Fruit fly (Drosophila melanogaster): ENCODE results near the gene bocks.

bocks gene

DNA sequence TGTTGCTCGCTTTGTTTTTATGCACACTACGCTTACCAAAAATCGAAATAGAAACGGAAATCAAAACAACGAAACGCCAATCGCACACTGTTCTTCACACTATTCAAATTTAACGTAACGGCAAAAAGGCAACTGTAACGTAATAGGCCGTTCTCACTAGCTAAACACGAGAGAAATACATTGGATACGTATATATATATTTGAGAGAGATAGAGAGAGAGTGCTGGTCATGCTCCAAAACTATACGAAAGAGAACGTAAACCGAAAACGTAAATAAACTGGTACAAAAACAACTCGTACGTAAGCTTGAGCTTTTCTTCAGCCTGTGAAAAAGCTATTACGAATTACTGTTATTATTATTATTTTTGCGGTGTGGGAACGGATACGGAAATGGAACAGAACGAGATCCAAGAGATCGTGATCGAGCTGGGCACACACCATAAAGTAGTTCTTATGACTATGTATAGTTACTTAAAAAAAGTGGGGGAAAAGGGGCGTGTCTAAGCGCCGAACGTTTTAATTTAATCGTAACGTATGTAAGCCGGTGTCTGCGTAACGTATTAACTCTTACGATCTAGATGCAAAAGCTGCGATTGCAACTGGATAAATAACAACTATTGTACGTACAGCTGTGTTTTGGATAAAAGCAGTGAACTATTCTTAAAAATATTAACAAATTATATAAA is 47.2 kb downstream of the bocks start (continued):
- no peak for TF ChIP-seq CG6791 (GFP tag; IDR thresholded peaks at IDR 0.05; ENCODE audit: partially characterized antibody)
- no peak for TF ChIP-seq zfh2 (GFP tag; optimal IDR thresholded peaks at IDR 0.05)
- TF ChIP-seq CG10959 (GFP tag; IDR thresholded peaks at IDR 0.05): no peak
- peak in 1 of 3 experiments; percentile 78 for TF ChIP-seq lola (GFP tag; optimal IDR thresholded peaks at IDR 0.05)
- TF ChIP-seq CG15696 (tag; optimal IDR thresholded peaks at IDR 0.05): no peak
- no peak for TF ChIP-seq Max (GFP tag; optimal IDR thresholded peaks at IDR 0.05)
- no peak for TF ChIP-seq CG11723 (GFP tag; optimal IDR thresholded peaks at IDR 0.05)
- no peak for TF ChIP-seq ara (GFP tag; IDR thresholded peaks at IDR 0.05)
- TF ChIP-seq CG7357 (GFP tag; IDR thresholded peaks at IDR 0.05): peak; percentile 84
- TF ChIP-seq Sox100B (GFP tag; optimal IDR thresholded peaks at IDR 0.05): no peak
- no peak for TF ChIP-seq CG8924 (tag; optimal IDR thresholded peaks at IDR 0.05)
- TF ChIP-seq CG30020 (tag; optimal IDR thresholded peaks at IDR 0.05): peak; percentile 78
- peak in 1 of 2 experiments; percentile 72 for TF ChIP-seq eve (GFP tag; optimal IDR thresholded peaks at IDR 0.05)
- TF ChIP-seq CG17912 (GFP tag; optimal IDR thresholded peaks at IDR 0.05): no peak
- TF ChIP-seq esg (GFP tag; conservative IDR thresholded peaks at IDR 0.05): no peak
- peak; percentile 65 for TF ChIP-seq Myb (GFP tag; optimal IDR thresholded peaks at IDR 0.05)
- TF ChIP-seq Hey (tag; optimal IDR thresholded peaks at IDR 0.05): no peak
- TF ChIP-seq tin (GFP tag; optimal IDR thresholded peaks at IDR 0.05): no peak
- TF ChIP-seq gro (GFP tag; optimal IDR thresholded peaks at IDR 0.05): no peak
- TF ChIP-seq jigr1 (GFP tag; IDR thresholded peaks at IDR 0.05): no peak
- TF ChIP-seq sim (GFP tag; IDR thresholded peaks at IDR 0.05): no peak
- TF ChIP-seq tap (tag; optimal IDR thresholded peaks at IDR 0.05): no peak
- TF ChIP-seq seq (GFP tag; IDR thresholded peaks at IDR 0.05): no peak
- no peak for TF ChIP-seq sens-2 (GFP tag; IDR thresholded peaks at IDR 0.05)
- no peak for TF ChIP-seq disco-r (GFP tag; optimal IDR thresholded peaks at IDR 0.05)
- TF ChIP-seq Poxn (GFP tag; IDR thresholded peaks at IDR 0.05): no peak
- no peak for TF ChIP-seq ftz-f1 (GFP tag; optimal IDR thresholded peaks at IDR 0.05)
- TF ChIP-seq CG3847 (GFP tag; IDR thresholded peaks at IDR 0.05): no peak
- TF ChIP-seq kah (GFP tag; optimal IDR thresholded peaks at IDR 0.05): no peak
- peak; percentile 13 for TF ChIP-seq CG13296 (GFP tag; optimal IDR thresholded peaks at IDR 0.05)
- TF ChIP-seq CG11695 (GFP tag; IDR thresholded peaks at IDR 0.05): 0 out of 3 replicates have a peak, but pooled peaks have one; percentile 6
- no peak for TF ChIP-seq Hand (GFP tag; optimal IDR thresholded peaks at IDR 0.05)
- no peak for TF ChIP-seq CG12236 (GFP tag; optimal IDR thresholded peaks at IDR 0.05)
- TF ChIP-seq sug (tag; optimal IDR thresholded peaks at IDR 0.05): no peak
- TF ChIP-seq CG17802 (tag; optimal IDR thresholded peaks at IDR 0.05): peak; percentile 35
- TF ChIP-seq Xrp1 (GFP tag; IDR thresholded peaks at IDR 0.05): no peak
- peak; percentile 6 for TF ChIP-seq CG34376 (GFP tag; optimal IDR thresholded peaks at IDR 0.05)
- TF ChIP-seq NFAT (GFP tag; IDR thresholded peaks at IDR 0.05): no peak

Data from whole organism, embryonic.